Fruit fly (Drosophila melanogaster): ENCODE data around the gene CG4935.

The CG4935 gene

dm6 chr2L:16272730-16273129, 10.8 kb downstream of the CG4935 start (continued):
- TF ChIP-seq CG3838 (GFP tag; optimal IDR thresholded peaks at IDR 0.05) (no peak), Ets97D (GFP tag; optimal IDR thresholded peaks at IDR 0.05) (no peak), CG6654 (GFP tag; optimal IDR thresholded peaks at IDR 0.05) (no peak), klu (GFP tag; IDR thresholded peaks at IDR 0.05) (no peak), Rfx (GFP tag; IDR thresholded peaks at IDR 0.05) (peak; percentile 32; the same call in 1 of the 2 replicates), CG2875 (GFP tag; optimal IDR thresholded peaks at IDR 0.05) (peak; percentile 44), CG11085 (GFP tag; IDR thresholded peaks at IDR 0.05) (no peak), CG31388 (GFP tag; optimal IDR thresholded peaks at IDR 0.05) (no peak), Hr51 (GFP tag; optimal IDR thresholded peaks at IDR 0.05) (no peak), CG18764 (GFP tag; optimal IDR thresholded peaks at IDR 0.05) (no peak), lmd (GFP tag; IDR thresholded peaks at IDR 0.05) (no peak), CG11696 (GFP tag; IDR thresholded peaks at IDR 0.05) (no peak), Max (GFP tag; optimal IDR thresholded peaks at IDR 0.05) (peak; percentile 30), Usf (GFP tag; optimal IDR thresholded peaks at IDR 0.05) (no peak), Med (GFP tag) (peak; percentile 83), hkb (optimal IDR thresholded peaks at IDR 0.05) (no peak), hkb (GFP tag; IDR thresholded peaks at IDR 0.05) (no peak), chinmo (GFP tag; IDR thresholded peaks at IDR 0.05; ENCODE audit: partially characterized antibody) (peak; percentile 61; the same call in 2 of the 4 replicates), unc-4 (GFP tag; IDR thresholded peaks at IDR 0.05; ENCODE audit: partially characterized antibody) (no peak), fd64A (GFP tag; optimal IDR thresholded peaks at IDR 0.05) (peak; percentile 62), Fer1 (GFP tag; optimal IDR thresholded peaks at IDR 0.05) (peak; percentile 67), CG8089 (GFP tag; optimal IDR thresholded peaks at IDR 0.05) (no peak), Lim3 (GFP tag; IDR thresholded peaks at IDR 0.05) (no peak), CG6683 (GFP tag; optimal IDR thresholded peaks at IDR 0.05) (peak; percentile 21), onecut (GFP tag; IDR thresholded peaks at IDR 0.05) (no peak), YL-1 (GFP tag; optimal IDR thresholded peaks at IDR 0.05) (no peak), Blimp-1 (GFP tag; optimal IDR thresholded peaks at IDR 0.05) (peak; percentile 29), CG5180 (GFP tag; optimal IDR thresholded peaks at IDR 0.05) (peak; percentile 37), pan (optimal IDR thresholded peaks at IDR 0.05) (no peak), pan (GFP tag; optimal IDR thresholded peaks at IDR 0.05 in 1 of 2, IDR thresholded peaks at IDR 0.05 in 1 of 2) (no peak), Opbp (GFP tag; IDR thresholded peaks at IDR 0.05; ENCODE audit: partially characterized antibody) (no peak), sug (tag; optimal IDR thresholded peaks at IDR 0.05) (peak; percentile 30), bcd (GFP tag; optimal IDR thresholded peaks at IDR 0.05) (no peak), CG18262 (tag; optimal IDR thresholded peaks at IDR 0.05) (peak; percentile 16), CG11456 (GFP tag; IDR thresholded peaks at IDR 0.05) (no peak), nmo (GFP tag; optimal IDR thresholded peaks at IDR 0.05) (no peak), Poxn (GFP tag; IDR thresholded peaks at IDR 0.05) (no peak), Bteb2 (GFP tag; optimal IDR thresholded peaks at IDR 0.05) (no peak), so (GFP tag; IDR thresholded peaks at IDR 0.05) (peak; percentile 54; the same call in 2 of the 3 replicates), CG11247 (GFP tag; IDR thresholded peaks at IDR 0.05) (peak; percentile 23; the same call in 1 of the 2 replicates), caup (GFP tag; optimal IDR thresholded peaks at IDR 0.05; ENCODE audit: severe bottlenecking) (peak; percentile 46)

dm6 chr2L:16273439-16273838, 11.5 kb downstream of the CG4935 start:
- TF ChIP-seq CG32532 (GFP tag; IDR thresholded peaks at IDR 0.05) (no peak), crp (GFP tag; optimal IDR thresholded peaks at IDR 0.05) (peak in 1 of 2 experiments; percentile 12), run (tag; optimal IDR thresholded peaks at IDR 0.05) (no peak), CG11696 (GFP tag; IDR thresholded peaks at IDR 0.05) (no peak), chinmo (GFP tag; IDR thresholded peaks at IDR 0.05; ENCODE audit: partially characterized antibody) (peak; percentile 85; the same call in 1 of the 4 replicates), D (optimal IDR thresholded peaks at IDR 0.05) (no peak), D (GFP tag; optimal IDR thresholded peaks at IDR 0.05) (no peak), CG13894 (tag; optimal IDR thresholded peaks at IDR 0.05) (no peak), CG13624 (GFP tag; optimal IDR thresholded peaks at IDR 0.05) (peak; percentile 77), CG4360 (GFP tag; IDR thresholded peaks at IDR 0.05) (0 out of 2 replicates have a peak, but pooled peaks have one; percentile 6), CG34422 (GFP tag; IDR thresholded peaks at IDR 0.05) (peak; percentile 9; the same call in 1 of the 3 replicates), pfk (GFP tag; optimal IDR thresholded peaks at IDR 0.05) (peak; percentile 33), sug (tag; optimal IDR thresholded peaks at IDR 0.05) (peak; percentile 1), cg (GFP tag; optimal IDR thresholded peaks at IDR 0.05) (peak; percentile 1), onecut (GFP tag; IDR thresholded peaks at IDR 0.05) (peak; percentile 44; the same call in 1 of the 2 replicates)
